Fruit fly (Drosophila melanogaster) whole organism, embryonic: ENCODE measurements around the gene CG14664.

Source experiments
- Atf3 ChIP-seq: fragments of 200-800 bp; sonication (Bioruptor generic); optimal IDR thresholded peaks from 3 replicates; lab custom pipeline; 2016; ENCODE audit warnings: missing biosample characterization, missing genetic modification characterization
- Awh ChIP-seq: fragments of 200-800 bp; sonication (Bioruptor generic); IDR thresholded peaks from 2 replicates; pipeline ENCODE4, ENCODE4 v1.3.6; 2022; ENCODE audit warnings: missing biosample characterization, missing genetic modification characterization
- C15 ChIP-seq: fragments of 200-800 bp; sonication (Bioruptor generic); IDR thresholded peaks from 3 replicates; pipeline ENCODE4 v1.3.6; 2022; ENCODE audit warnings: missing biosample characterization, missing genetic modification characterization
- CG10431 ChIP-seq: fragments of 200-800 bp; sonication (Bioruptor generic); optimal IDR thresholded peaks from 3 replicates; lab custom pipeline; 2018; ENCODE audit warnings: missing biosample characterization, mild to moderate bottlenecking, missing genetic modification characterization
- CG12071 ChIP-seq: fragments of 200-800 bp; sonication (Bioruptor generic); optimal IDR thresholded peaks from 3 replicates; lab custom pipeline; 2018; ENCODE audit warnings: missing biosample characterization, mild to moderate bottlenecking, missing genetic modification characterization
- CG12744 ChIP-seq: fragments of 200-800 bp; sonication (Bioruptor generic); optimal IDR thresholded peaks from 2 replicates; lab custom pipeline; 2016; ENCODE audit warnings: missing biosample characterization, missing genetic modification characterization
- CG13424 ChIP-seq: fragments of 200-800 bp; sonication (Bioruptor generic); optimal IDR thresholded peaks from 2 replicates; lab custom pipeline; 2019; ENCODE audit warnings: missing biosample characterization, mild to moderate bottlenecking, missing genetic modification characterization, moderate library complexity
- CG17802 ChIP-seq: fragments of 200-800 bp; sonication (Bioruptor generic); optimal IDR thresholded peaks from 2 replicates; lab custom pipeline; 2018; ENCODE audit warnings: missing biosample characterization, mild to moderate bottlenecking, missing genetic modification characterization, moderate library complexity
- CG3065 ChIP-seq: fragments of 200-800 bp; sonication (Bioruptor generic); optimal IDR thresholded peaks from 2 replicates; lab custom pipeline; 2016; ENCODE audit warnings: missing biosample characterization, missing genetic modification characterization
- CG31224 ChIP-seq: fragments of 200-800 bp; sonication (Bioruptor generic); IDR thresholded peaks from 2 replicates; pipeline ENCODE4 v1.3.6; 2022; ENCODE audit warnings: missing biosample characterization, missing genetic modification characterization
- CG31388 ChIP-seq: fragments of 200-800 bp; sonication (Bioruptor generic); optimal IDR thresholded peaks from 2 replicates; lab custom pipeline; 2016; ENCODE audit warnings: missing biosample characterization, missing genetic modification characterization
- CG33557 ChIP-seq: fragments of 200-800 bp; sonication (Bioruptor generic); optimal IDR thresholded peaks from 2 replicates; lab custom pipeline; 2019; ENCODE audit warnings: missing biosample characterization, mild to moderate bottlenecking, missing genetic modification characterization, moderate library complexity
- CG34422 ChIP-seq: fragments of 200-800 bp; sonication (Bioruptor generic); IDR thresholded peaks from 3 replicates; pipeline ENCODE4 v1.3.6; 2022; ENCODE audit warnings: missing biosample characterization, missing genetic modification characterization
- CG3847 ChIP-seq: fragments of 200-800 bp; sonication (Bioruptor generic); IDR thresholded peaks from 2 replicates; pipeline ENCODE4 v1.3.6; 2022; ENCODE audit warnings: missing biosample characterization, missing genetic modification characterization
- CG6791 ChIP-seq: fragments of 200-800 bp; sonication (Bioruptor generic); IDR thresholded peaks from 3 replicates; pipeline ENCODE4 v1.3.6; 2022; ENCODE audit warnings: missing biosample characterization, missing genetic modification characterization; ENCODE audit not compliant: partially characterized antibody
- CG9215 ChIP-seq: fragments of 200-800 bp; sonication (Bioruptor generic); IDR thresholded peaks from 2 replicates; pipeline ENCODE4 v1.3.6; 2022; ENCODE audit warnings: missing biosample characterization, missing genetic modification characterization
- CG9727 ChIP-seq: fragments of 200-800 bp; sonication (Bioruptor generic); optimal IDR thresholded peaks from 3 replicates; lab custom pipeline; 2017; ENCODE audit warnings: missing biosample characterization, mild to moderate bottlenecking, missing genetic modification characterization
- CHES-1-like ChIP-seq: fragments of 200-800 bp; sonication (Bioruptor generic); optimal IDR thresholded peaks from 2 replicates; lab custom pipeline; 2016; ENCODE audit warnings: missing biosample characterization, missing genetic modification characterization
- CTCF ChIP-seq: fragments of 200-800 bp; sonication (Bioruptor generic); optimal IDR thresholded peaks from 2 replicates; lab custom pipeline; 2017; ENCODE audit warnings: missing biosample characterization, mild to moderate bottlenecking, missing genetic modification characterization, moderate library complexity
- D19A ChIP-seq: fragments of 200-800 bp; optimal IDR thresholded peaks from 3 replicates; lab custom pipeline; 2019; ENCODE audit warnings: missing biosample characterization, mild to moderate bottlenecking, missing genetic modification characterization, moderate library complexity
- Drgx ChIP-seq: fragments of 200-800 bp; sonication (Bioruptor generic); IDR thresholded peaks from 2 replicates; pipeline ENCODE4 v1.3.6; 2022; ENCODE audit warnings: missing biosample characterization, missing genetic modification characterization
- Gug ChIP-seq: fragments of 200-800 bp; sonication (Bioruptor generic); IDR thresholded peaks from 4 replicates; pipeline ENCODE4 v1.3.6; 2022; ENCODE audit warnings: missing biosample characterization, missing genetic modification characterization
- HHEX ChIP-seq: fragments of 200-800 bp; sonication (Bioruptor generic); optimal IDR thresholded peaks from 3 replicates; lab custom pipeline; 2017; ENCODE audit warnings: missing biosample characterization, mild to moderate bottlenecking, missing genetic modification characterization, missing genetic modification reagents
- Lim3 ChIP-seq: fragments of 200-800 bp; sonication (Bioruptor generic); IDR thresholded peaks from 2 replicates; pipeline ENCODE4 v1.3.6; 2022; ENCODE audit warnings: missing biosample characterization, missing genetic modification characterization
- MBD-R2 ChIP-seq: fragments of 200-800 bp; sonication (Bioruptor generic); IDR thresholded peaks from 2 replicates; pipeline ENCODE4 v1.3.6; 2022; ENCODE audit warnings: missing biosample characterization, missing genetic modification characterization
- MTF-1 ChIP-seq: fragments of 200-800 bp; sonication (Bioruptor generic); optimal IDR thresholded peaks from 2 replicates; lab custom pipeline; 2018; ENCODE audit warnings: missing biosample characterization, mild to moderate bottlenecking, missing genetic modification characterization, borderline replicate concordance
- Mrtf ChIP-seq: fragments of 200-800 bp; sonication (Bioruptor generic); IDR thresholded peaks from 3 replicates; pipeline ENCODE4 v1.3.6; 2022; ENCODE audit warnings: missing biosample characterization, missing genetic modification characterization
- NK7.1 ChIP-seq: fragments of 200-800 bp; sonication (Bioruptor generic); optimal IDR thresholded peaks from 3 replicates; lab custom pipeline; 2016; ENCODE audit warnings: missing biosample characterization, missing genetic modification characterization
- Ravus ChIP-seq: fragments of 200-800 bp; sonication (Bioruptor generic); IDR thresholded peaks from 2 replicates; pipeline ENCODE4 v1.3.6; 2022; ENCODE audit warnings: missing biosample characterization, missing genetic modification characterization
- Sox100B ChIP-seq: fragments of 200-800 bp; sonication (Bioruptor generic); optimal IDR thresholded peaks from 3 replicates; lab custom pipeline; 2018; ENCODE audit warnings: missing biosample characterization, mild to moderate bottlenecking, missing genetic modification characterization
- Xrp1 ChIP-seq: fragments of 200-800 bp; sonication (Bioruptor generic); IDR thresholded peaks from 2 replicates; pipeline ENCODE4 v1.3.6; 2022; ENCODE audit warnings: missing biosample characterization, missing genetic modification characterization
- ara ChIP-seq: fragments of 200-800 bp; sonication (Bioruptor generic); IDR thresholded peaks from 2 replicates; pipeline ENCODE4 v1.3.6; 2022; ENCODE audit warnings: missing biosample characterization, missing genetic modification characterization
- cas ChIP-seq: fragments of 200-800 bp; sonication (Bioruptor generic); IDR thresholded peaks from 2 replicates; pipeline ENCODE4 v1.3.6; 2022; ENCODE audit warnings: missing biosample characterization, missing genetic modification characterization
- chn ChIP-seq: fragments of 200-800 bp; sonication (Bioruptor generic); optimal IDR thresholded peaks from 2 replicates; lab custom pipeline; 2016; ENCODE audit warnings: missing biosample characterization, missing genetic modification characterization
- crp ChIP-seq, 2 experiments: fragments of 200-800 bp; sonication (Bioruptor generic); optimal IDR thresholded peaks; 2 replicates in 1 of 2; 3 replicates in 1 of 2; lab custom pipeline; 2017; ENCODE audit warnings: missing biosample characterization in 2 of 2, missing genetic modification characterization in 2 of 2, mild to moderate bottlenecking in 1 of 2, moderate library complexity in 1 of 2
- dimm ChIP-seq: fragments of 200-800 bp; sonication (Bioruptor generic); IDR thresholded peaks from 2 replicates; pipeline ENCODE4 v1.3.6; 2022; ENCODE audit warnings: missing biosample characterization, missing genetic modification characterization
- ewg ChIP-seq: fragments of 200-800 bp; sonication (Bioruptor generic); optimal IDR thresholded peaks from 3 replicates; lab custom pipeline; 2017; ENCODE audit warnings: mild to moderate bottlenecking, missing biosample characterization, missing genetic modification reagents, missing genetic modification characterization
- grn ChIP-seq: fragments of 200-800 bp; sonication (Bioruptor generic); optimal IDR thresholded peaks from 3 replicates; lab custom pipeline; 2017; ENCODE audit warnings: missing biosample characterization, missing genetic modification characterization
- knrl ChIP-seq: fragments of 200-800 bp; sonication (Bioruptor generic); IDR thresholded peaks from 3 replicates; pipeline ENCODE4 v1.3.6; 2022; ENCODE audit warnings: missing biosample characterization, missing genetic modification characterization; ENCODE audit not compliant: partially characterized antibody
- pho ChIP-seq: fragments of 200-800 bp; sonication (Bioruptor generic); optimal IDR thresholded peaks from 2 replicates; lab custom pipeline; 2016; ENCODE audit warnings: missing biosample characterization, missing genetic modification characterization
- pita ChIP-seq: fragments of 200-800 bp; sonication (Bioruptor generic); optimal IDR thresholded peaks from 2 replicates; lab custom pipeline; 2017; ENCODE audit warnings: missing biosample characterization, mild to moderate bottlenecking, missing genetic modification characterization
- pzg ChIP-seq: fragments of 200-800 bp; sonication (Bioruptor generic); optimal IDR thresholded peaks from 3 replicates; lab custom pipeline; 2018; ENCODE audit warnings: missing biosample characterization, mild to moderate bottlenecking, missing genetic modification characterization, moderate library complexity
- sc ChIP-seq, 3 experiments: fragments of >200 bp in 2 of 3; fragments of 200-800 bp in 1 of 3; sonication (Bioruptor generic) in 1 of 3; optimal IDR thresholded peaks; 2 replicates in 2 of 3; 3 replicates in 1 of 3; lab custom pipeline; 2017; ENCODE audit warnings: mild to moderate bottlenecking in 1 of 3, missing biosample characterization in 1 of 3, missing genetic modification characterization in 1 of 3, missing genetic modification reagents in 1 of 3
- schlank ChIP-seq: fragments of 200-800 bp; sonication (Bioruptor generic); optimal IDR thresholded peaks from 2 replicates; lab custom pipeline; 2018; ENCODE audit warnings: missing biosample characterization, mild to moderate bottlenecking, missing genetic modification characterization
- scrt ChIP-seq: fragments of 200-800 bp; sonication (Bioruptor generic); optimal IDR thresholded peaks from 2 replicates; lab custom pipeline; 2018; ENCODE audit warnings: missing biosample characterization, mild to moderate bottlenecking, missing genetic modification characterization, moderate library complexity
- sim ChIP-seq: fragments of 200-800 bp; sonication (Bioruptor generic); IDR thresholded peaks from 2 replicates; pipeline ENCODE4 v1.3.6; 2022; ENCODE audit warnings: missing biosample characterization, missing genetic modification characterization
- tll ChIP-seq, 2 experiments: fragments of 200-800 bp in 1 of 2; fragments of >200 bp in 1 of 2; sonication (Bioruptor generic) in 1 of 2; optimal IDR thresholded peaks; 2 replicates each; lab custom pipeline; 2017 to 2019; ENCODE audit warnings: missing biosample characterization in 2 of 2, missing genetic modification characterization in 2 of 2, mild to moderate bottlenecking in 1 of 2, moderate library complexity in 1 of 2
- unc-4 ChIP-seq: fragments of 200-800 bp; sonication (Bioruptor generic); IDR thresholded peaks from 2 replicates; pipeline ENCODE4 v1.3.6; 2022; ENCODE audit warnings: missing biosample characterization, missing genetic modification characterization; ENCODE audit not compliant: partially characterized antibody
- zfh1 ChIP-seq: fragments of 200-800 bp; sonication (Bioruptor generic); IDR thresholded peaks from 3 replicates; pipeline ENCODE4 v1.3.6; 2022; ENCODE audit warnings: missing biosample characterization, missing genetic modification characterization
- zfh2 ChIP-seq: fragments of 200-800 bp; sonication (Bioruptor generic); optimal IDR thresholded peaks from 2 replicates; lab custom pipeline; 2016; ENCODE audit warnings: missing biosample characterization, missing genetic modification characterization

CG14664 gene

dm6 chr3R:5232197-5232607, 8.3 kb downstream of the CG14664 start, which contains the start of the genes Kat60 and Mms19 (continued):
- TF ChIP-seq sc (optimal IDR thresholded peaks at IDR 0.05; lab: Kevin White, UChicago) (no peak), sc (GFP tag; optimal IDR thresholded peaks at IDR 0.05; lab: Kevin White, UChicago) (no peak), schlank (tag; lab: Kevin White, UChicago) (peak; percentile 6), CG9727 (GFP tag; lab: Kevin White, UChicago) (peak; percentile 76), pho (GFP tag; lab: Kevin White, UChicago) (peak; percentile 81), CG9215 (GFP tag; lab: Robert Waterston, UW) (peak; percentile 84), tll (GFP tag; optimal IDR thresholded peaks at IDR 0.05; lab: Kevin White, UChicago) (peak in 1 of 2 experiments; percentile 97), CG12071 (GFP tag; lab: Kevin White, UChicago) (no peak), CG31388 (GFP tag; lab: Kevin White, UChicago) (peak; percentile 44), zfh2 (GFP tag; lab: Kevin White, UChicago) (peak; percentile 87), CG12744 (GFP tag; lab: Kevin White, UChicago) (peak; percentile 6), chn (GFP tag; lab: Kevin White, UChicago) (peak; percentile 84), sim (no peak), Xrp1 (peak; percentile 57; the same call in 1 of the 2 replicates), cas (GFP tag; lab: Robert Waterston, UW) (peak; percentile 66), C15 (GFP tag; lab: Robert Waterston, UW) (peak; percentile 31; the same call in 1 of the 3 replicates), MTF-1 (GFP tag; lab: Kevin White, UChicago) (no peak), Gug (GFP tag; lab: Robert Waterston, UW) (peak; percentile 84; the same call in 3 of the 4 replicates), CG6791 (GFP tag; lab: Robert Waterston, UW) (peak; percentile 94), ara (GFP tag; lab: Robert Waterston, UW) (peak; percentile 72), CG3847 (GFP tag; lab: Robert Waterston, UW) (peak; percentile 83), CHES-1-like (GFP tag; lab: Kevin White, UChicago) (peak; percentile 64), CG34422 (GFP tag; lab: Robert Waterston, UW) (peak; percentile 50; the same call in 2 of the 3 replicates), D19A (no peak), Atf3 (GFP tag; lab: Kevin White, UChicago) (peak; percentile 56), Awh (no peak), crp (GFP tag; optimal IDR thresholded peaks at IDR 0.05; lab: Kevin White, UChicago) (peak in 1 of 2 experiments; percentile 50), CG31224 (GFP tag; lab: Robert Waterston, UW) (peak; percentile 59), Mrtf (no peak), CTCF (no peak), unc-4 (peak; percentile 90), Sox100B (GFP tag; lab: Kevin White, UChicago) (no peak), grn (GFP tag; lab: Kevin White, UChicago) (no peak), Ravus (peak; percentile 8; the same call in 1 of the 2 replicates), scrt (peak; percentile 95), CG13424 (tag; lab: Kevin White, UChicago) (peak; percentile 61), knrl (GFP tag; lab: Robert Waterston, UW) (peak; percentile 98), zfh1 (GFP tag; lab: Robert Waterston, UW) (peak; percentile 69; the same call in 2 of the 3 replicates), Lim3 (GFP tag; lab: Robert Waterston, UW) (no peak), MBD-R2 (GFP tag; lab: Robert Waterston, UW) (peak; percentile 58), pita (GFP tag; lab: Kevin White, UChicago) (no peak), dimm (GFP tag; lab: Robert Waterston, UW) (no peak), Drgx (GFP tag; lab: Robert Waterston, UW) (no peak), pzg (GFP tag; lab: Kevin White, UChicago) (peak; percentile 88), HHEX (GFP tag; lab: Kevin White, UChicago) (peak; percentile 44), CG10431 (GFP tag; lab: Kevin White, UChicago) (no peak), CG17802 (tag; lab: Kevin White, UChicago) (peak; percentile 45), NK7.1 (GFP tag; lab: Kevin White, UChicago) (no peak), ewg (GFP tag; lab: Kevin White, UChicago) (peak; percentile 26), CG3065 (peak; percentile 47), CG33557 (GFP tag; lab: Kevin White, UChicago) (no peak)
